Worm (Caenorhabditis elegans) whole organism, early embryonic: ENCODE results near the gene F53H8.3.

Source experiments
- B0310.2 ChIP-seq: sonication (generic microtip); optimal IDR thresholded peaks from 2 replicates; lab custom pipeline; 2016; ENCODE audit warnings: mild to moderate bottlenecking, missing genetic modification characterization, missing compliant biosample characterization
- F13C5.2 ChIP-seq: sonication (generic microtip); optimal IDR thresholded peaks from 2 replicates; lab custom pipeline; 2017; ENCODE audit warnings: mild to moderate bottlenecking, missing genetic modification characterization, inconsistent platforms, missing compliant biosample characterization
- aly-1 ChIP-seq: sonication (generic microtip); optimal IDR thresholded peaks from 2 replicates; lab custom pipeline; 2016; ENCODE audit warnings: missing genetic modification characterization, missing compliant biosample characterization
- ama-1 ChIP-seq: fragments of 150-350 bp; optimal IDR thresholded peaks from 2 replicates; lab custom pipeline; 2014
- ceh-13 ChIP-seq: fragments of 200-800 bp; sonication (Bioruptor generic); optimal IDR thresholded peaks from 2 replicates; lab custom pipeline; 2018; ENCODE audit warnings: mild to moderate bottlenecking, missing genetic modification characterization, missing compliant biosample characterization
- ceh-36 ChIP-seq: sonication (generic microtip); optimal IDR thresholded peaks from 2 replicates; lab custom pipeline; 2016; ENCODE audit warnings: missing genetic modification characterization, inconsistent platforms, missing compliant biosample characterization
- ets-7 ChIP-seq: sonication (generic microtip); optimal IDR thresholded peaks from 2 replicates; lab custom pipeline; 2016; ENCODE audit warnings: missing genotype, missing genetic modification characterization, missing compliant biosample characterization
- flt-1 ChIP-seq: fragments of 200-800 bp; sonication (Bioruptor generic); IDR thresholded peaks from 2 replicates; pipeline ENCODE4 v1.3.6; 2022; ENCODE audit warnings: missing genetic modification characterization, missing compliant biosample characterization
- hmbx-1 ChIP-seq: sonication (generic microtip); optimal IDR thresholded peaks from 2 replicates; lab custom pipeline; 2016; ENCODE audit warnings: mild to moderate bottlenecking, missing genetic modification characterization, missing compliant biosample characterization
- hmg-4 ChIP-seq: fragments of 200-800 bp; sonication (Bioruptor generic); optimal IDR thresholded peaks from 2 replicates; lab custom pipeline; 2018; ENCODE audit warnings: mild to moderate bottlenecking, missing genetic modification characterization, missing compliant biosample characterization
- hnd-1 ChIP-seq: sonication (generic microtip); optimal IDR thresholded peaks from 2 replicates; lab custom pipeline; 2016; ENCODE audit warnings: missing genetic modification characterization, missing compliant biosample characterization
- pes-1 ChIP-seq: fragments of 200-800 bp; sonication (Bioruptor generic); IDR thresholded peaks from 2 replicates; pipeline ENCODE4 v1.3.6; 2022; ENCODE audit warnings: missing genetic modification reagents, missing genetic modification characterization, missing compliant biosample characterization
- scrt-1 ChIP-seq: fragments of 200-800 bp; sonication (Bioruptor generic); IDR thresholded peaks from 2 replicates; pipeline ENCODE4 v1.3.6; 2022; ENCODE audit warnings: missing genetic modification characterization, missing compliant biosample characterization
- sea-1 ChIP-seq: fragments of 200-800 bp; sonication (Bioruptor generic); conservative IDR thresholded peaks from 2 replicates; pipeline ENCODE4 v1.3.6; 2022; ENCODE audit warnings: missing genetic modification characterization, missing compliant biosample characterization
- tbx-11 ChIP-seq: fragments of 200-800 bp; sonication (Bioruptor generic); IDR thresholded peaks from 2 replicates; pipeline ENCODE4 v1.3.6; 2022; ENCODE audit warnings: missing genetic modification characterization, missing compliant biosample characterization
- tbx-37 ChIP-seq: fragments of 200-800 bp; sonication (Bioruptor generic); conservative IDR thresholded peaks from 2 replicates; pipeline ENCODE4 v1.3.6; 2022; ENCODE audit warnings: missing genetic modification reagents, missing genetic modification characterization, missing compliant biosample characterization
- tra-4 ChIP-seq: sonication (generic microtip); optimal IDR thresholded peaks from 2 replicates; lab custom pipeline; 2017; ENCODE audit warnings: missing genetic modification characterization, missing compliant biosample characterization

Gene F53H8.3

ce11 chrX:943698-944097 lies 5.4 kb downstream of the F53H8.3 start:
- TF ChIP-seq pes-1 (GFP tag; lab: Robert Waterston, UW) (peak; percentile 47; the same call in 1 of the 2 replicates), flt-1 (0 out of 2 replicates have a peak, but pooled peaks have one; percentile 39)

- no peak for TF ChIP-seq pes-1 (GFP tag; lab: Robert Waterston, UW)
- TF ChIP-seq tbx-37 (GFP tag; lab: Robert Waterston, UW): no peak
- TF ChIP-seq flt-1: no peak
- TF ChIP-seq sea-1 (GFP tag; lab: Robert Waterston, UW): no peak
- TF ChIP-seq B0310.2 (tag; lab: Kevin White, UChicago): no peak
- TF ChIP-seq F13C5.2 (tag; lab: Kevin White, UChicago): no peak
- TF ChIP-seq ceh-13 (GFP tag; lab: Kevin White, UChicago): no peak
- no peak for TF ChIP-seq tra-4 (tag; lab: Kevin White, UChicago)
- no peak for TF ChIP-seq ama-1 (lab: Kevin White, UChicago)
These were observed 7.3 kb downstream of the F53H8.3 start for ce11 chrX:945669-946068.

ce11 chrX:947885-948284 lies 9.5 kb downstream of the F53H8.3 start:
- TF ChIP-seq tbx-11 (GFP tag; lab: Robert Waterston, UW): no peak
- TF ChIP-seq ceh-13 (GFP tag; lab: Kevin White, UChicago): no peak
- no peak for TF ChIP-seq sea-1 (GFP tag; lab: Robert Waterston, UW)
- no peak for TF ChIP-seq hnd-1 (tag; lab: Kevin White, UChicago)
- no peak for TF ChIP-seq aly-1 (tag; lab: Kevin White, UChicago)

- TF ChIP-seq tbx-37 (GFP tag; lab: Robert Waterston, UW): no peak
- TF ChIP-seq hmbx-1 (tag; lab: Kevin White, UChicago): no peak
- TF ChIP-seq ets-7: no peak
- TF ChIP-seq hnd-1 (tag; lab: Kevin White, UChicago): no peak
- TF ChIP-seq pes-1 (GFP tag; lab: Robert Waterston, UW): no peak
- TF ChIP-seq scrt-1 (GFP tag; lab: Robert Waterston, UW): no peak
- no peak for TF ChIP-seq hmg-4
- no peak for TF ChIP-seq aly-1 (tag; lab: Kevin White, UChicago)
- no peak for TF ChIP-seq B0310.2 (tag; lab: Kevin White, UChicago)
- TF ChIP-seq flt-1: no peak
- no peak for TF ChIP-seq ama-1 (lab: Kevin White, UChicago)
- no peak for TF ChIP-seq tra-4 (tag; lab: Kevin White, UChicago)
- TF ChIP-seq tbx-11 (GFP tag; lab: Robert Waterston, UW): no peak
- TF ChIP-seq F13C5.2 (tag; lab: Kevin White, UChicago): no peak
- TF ChIP-seq sea-1 (GFP tag; lab: Robert Waterston, UW): no peak
- no peak for TF ChIP-seq ceh-13 (GFP tag; lab: Kevin White, UChicago)
These were observed 10.4 kb downstream of the F53H8.3 start, which contains the start of gene sms-2 for ce11 chrX:948783-949182. Gene sms-2 (minus strand): TSS chrX:948883.

DNA sequence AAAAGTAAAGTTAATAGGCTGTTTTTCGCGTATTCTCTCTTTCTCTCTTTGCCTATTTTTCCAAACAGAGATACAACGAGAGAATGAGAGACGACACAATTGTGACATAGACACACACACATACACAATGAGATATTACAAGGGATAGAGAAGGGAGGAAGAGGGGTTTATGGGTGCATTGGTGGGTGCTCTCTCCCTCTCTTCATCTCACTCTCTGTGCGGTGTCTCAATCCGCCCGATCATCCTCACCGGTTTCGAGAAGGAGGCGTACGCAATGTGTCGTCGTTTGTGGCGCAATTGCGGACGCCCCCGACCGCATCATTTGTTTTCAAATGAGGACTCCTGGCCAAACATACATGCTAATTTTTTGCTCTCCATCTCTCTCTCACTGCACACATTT lies 11.1 kb downstream of the F53H8.3 start:
- peak; percentile 95 for TF ChIP-seq F13C5.2 (tag; lab: Kevin White, UChicago)
- no peak for TF ChIP-seq ama-1 (lab: Kevin White, UChicago)
- TF ChIP-seq tbx-11 (GFP tag; lab: Robert Waterston, UW): peak; percentile 25; the same call in 1 of the 2 replicates
- TF ChIP-seq ets-7: peak; percentile 69
- no peak for TF ChIP-seq ceh-13 (GFP tag; lab: Kevin White, UChicago)
- TF ChIP-seq flt-1: peak; percentile 57; the same call in 1 of the 2 replicates
- TF ChIP-seq hnd-1 (tag; lab: Kevin White, UChicago): peak; percentile 10
- peak; percentile 98 for TF ChIP-seq hmg-4
- TF ChIP-seq B0310.2 (tag; lab: Kevin White, UChicago): peak; percentile 36
- TF ChIP-seq scrt-1 (GFP tag; lab: Robert Waterston, UW): peak; percentile 64
- peak; percentile 67 for TF ChIP-seq aly-1 (tag; lab: Kevin White, UChicago)
- TF ChIP-seq hmbx-1 (tag; lab: Kevin White, UChicago): no peak
- peak; percentile 68; the same call in 1 of the 2 replicates for TF ChIP-seq sea-1 (GFP tag; lab: Robert Waterston, UW)
- peak; percentile 23; the same call in 1 of the 2 replicates for TF ChIP-seq pes-1 (GFP tag; lab: Robert Waterston, UW)
- no peak for TF ChIP-seq tra-4 (tag; lab: Kevin White, UChicago)
- no peak for TF ChIP-seq tbx-37 (GFP tag; lab: Robert Waterston, UW)
- TF ChIP-seq ceh-36 (tag; lab: Kevin White, UChicago): peak; percentile 38

- TF ChIP-seq ama-1 (lab: Kevin White, UChicago): no peak
- TF ChIP-seq flt-1: no peak
- no peak for TF ChIP-seq ets-7
- TF ChIP-seq sea-1 (GFP tag; lab: Robert Waterston, UW): no peak
- TF ChIP-seq tbx-37 (GFP tag; lab: Robert Waterston, UW): no peak
- no peak for TF ChIP-seq tbx-11 (GFP tag; lab: Robert Waterston, UW)
- no peak for TF ChIP-seq B0310.2 (tag; lab: Kevin White, UChicago)
These were observed 12.1 kb downstream of the F53H8.3 start, which contains the start of gene arr-1 for ce11 chrX:950482-950881. Gene arr-1 (plus strand): TSS chrX:950782.

DNA sequence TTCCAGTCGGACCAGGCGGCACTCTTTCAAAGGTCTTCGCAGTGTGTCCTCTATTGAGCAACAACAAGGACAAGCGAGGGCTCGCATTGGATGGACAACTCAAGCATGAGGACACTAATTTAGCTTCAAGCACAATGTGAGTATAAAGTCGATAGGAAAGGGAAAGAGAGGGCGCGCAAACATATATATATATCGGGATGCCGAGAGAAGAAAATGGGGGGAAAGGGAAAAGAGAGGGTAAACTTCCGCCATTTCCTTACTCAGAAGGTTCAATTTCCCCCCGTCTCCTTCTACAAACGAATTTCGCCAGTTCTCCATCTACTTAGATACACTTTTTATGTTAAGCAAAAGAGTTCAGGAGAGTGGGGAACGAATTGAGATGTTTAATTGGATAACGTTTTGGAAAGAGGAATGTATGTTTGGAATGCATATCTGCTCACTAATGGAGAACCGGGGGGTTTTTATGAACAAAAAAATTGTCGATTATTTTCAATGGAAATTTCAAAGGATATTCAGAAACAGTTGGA lies 14.3 kb downstream of the F53H8.3 start:
- TF ChIP-seq F13C5.2 (tag; lab: Kevin White, UChicago): peak; percentile 31
- no peak for TF ChIP-seq ceh-36 (tag; lab: Kevin White, UChicago)

- TF ChIP-seq ets-7 (no peak), hmg-4 (peak; percentile 38)
These were observed 16.2 kb downstream of the F53H8.3 start, which contains the start of gene apm-3 for ce11 chrX:954499-955061. Gene apm-3 (plus strand): TSS chrX:954975.
